Worm (Caenorhabditis elegans) whole organism, L4 larva: ENCODE data around the gene VF13D12L.3.

Experiments
- D1046.2 ChIP-seq: fragments of 200-800 bp; sonication (Bioruptor generic); IDR thresholded peaks from 2 replicates; pipeline ENCODE4 v1.3.6; 2022; ENCODE audit warnings: missing genetic modification characterization, missing compliant biosample characterization
- F44E2.7 ChIP-seq: fragments of 200-800 bp; sonication (Bioruptor generic); IDR thresholded peaks from 2 replicates; pipeline ENCODE4 v2.1.2; 2022; ENCODE audit warnings: missing genetic modification characterization, missing compliant biosample characterization
- T20F7.1 ChIP-seq: fragments of 200-800 bp; sonication (Bioruptor generic); optimal IDR thresholded peaks from 2 replicates; lab custom pipeline; 2018; ENCODE audit warnings: mild to moderate bottlenecking, missing genetic modification characterization, missing compliant biosample characterization
- T26A8.4 ChIP-seq: fragments of 200-800 bp; sonication (Bioruptor generic); IDR thresholded peaks from 2 replicates; pipeline ENCODE4 v1.3.6; 2022; ENCODE audit warnings: missing genetic modification characterization, missing compliant biosample characterization
- Y75B8A.6 ChIP-seq: fragments of 200-800 bp; sonication (Bioruptor generic); IDR thresholded peaks from 2 replicates; pipeline ENCODE4 v1.3.6; 2022; ENCODE audit warnings: missing genetic modification reagents, missing genetic modification characterization, missing compliant biosample characterization
- ZK337.2 ChIP-seq: fragments of 200-800 bp; sonication (Bioruptor generic); IDR thresholded peaks from 2 replicates; pipeline ENCODE4 v1.3.6; 2022; ENCODE audit warnings: missing genetic modification reagents, missing genetic modification characterization, missing compliant biosample characterization
- aha-1 ChIP-seq: fragments of 150-350 bp; peaks from one replicate; lab custom pipeline; 2014; ENCODE audit warnings: missing biosample characterization, missing genetic modification characterization
- daf-16 ChIP-seq, 3 experiments: sonication (generic microtip); optimal IDR thresholded peaks; 2 replicates each; lab custom pipeline; 2016 to 2017; ENCODE audit warnings: missing genetic modification characterization in 3 of 3, missing genetic modification reagents in 3 of 3, mild to moderate bottlenecking in 2 of 3, missing compliant biosample characterization in 2 of 3, missing biosample characterization in 1 of 3, moderate library complexity in 1 of 3
- daf-19 ChIP-seq: fragments of 200-800 bp; sonication (Bioruptor generic); conservative IDR thresholded peaks from 2 replicates; pipeline ENCODE4 v1.3.6; 2022; ENCODE audit warnings: missing genetic modification characterization, missing compliant biosample characterization
- dmd-6 ChIP-seq: fragments of 200-800 bp; sonication (Bioruptor generic); IDR thresholded peaks from 2 replicates; pipeline ENCODE4 v1.3.6; 2022; ENCODE audit warnings: missing genetic modification reagents, missing genetic modification characterization, missing compliant biosample characterization
- dmd-9 ChIP-seq: fragments of 200-800 bp; sonication (Bioruptor generic); IDR thresholded peaks from 2 replicates; pipeline ENCODE4 v1.3.6; 2022; ENCODE audit warnings: missing genetic modification reagents, missing genetic modification characterization, missing compliant biosample characterization
- dve-1 ChIP-seq: sonication (generic microtip); optimal IDR thresholded peaks from 2 replicates; lab custom pipeline; 2017; ENCODE audit warnings: antibody characterized with exemption, mild to moderate bottlenecking, missing genetic modification characterization, missing compliant biosample characterization; ENCODE audit not compliant: insufficient read depth
- hlh-11 ChIP-seq: fragments of 200-800 bp; sonication (Bioruptor generic); optimal IDR thresholded peaks from 2 replicates; lab custom pipeline; 2018; ENCODE audit warnings: mild to moderate bottlenecking, missing genetic modification characterization, missing compliant biosample characterization
- hlh-30 ChIP-seq: sonication (generic microtip); optimal IDR thresholded peaks from 2 replicates; lab custom pipeline; 2017; ENCODE audit warnings: antibody characterized with exemption, mild to moderate bottlenecking, missing genetic modification characterization, missing compliant biosample characterization; ENCODE audit not compliant: insufficient read depth
- lin-1 ChIP-seq: fragments of 200-800 bp; sonication (Bioruptor generic); IDR thresholded peaks from 2 replicates; pipeline ENCODE4 v1.3.6; 2022; ENCODE audit warnings: missing genetic modification reagents, missing genetic modification characterization, missing compliant biosample characterization
- lin-15B ChIP-seq: fragments of 150-350 bp; sonication (generic microtip); optimal IDR thresholded peaks from 3 replicates; lab custom pipeline; 2014; ENCODE audit warnings: missing biosample characterization, missing genetic modification characterization
- lin-29 ChIP-seq: fragments of 200-800 bp; sonication (Bioruptor generic); IDR thresholded peaks from 2 replicates; pipeline ENCODE4 v1.3.6; 2022; ENCODE audit warnings: missing genetic modification reagents, missing genetic modification characterization, missing compliant biosample characterization
- lin-38 ChIP-seq: fragments of 200-800 bp; sonication (Bioruptor generic); IDR thresholded peaks from 2 replicates; pipeline ENCODE4 v1.3.6; 2022; ENCODE audit warnings: missing genetic modification reagents, missing genetic modification characterization, missing compliant biosample characterization
- lsy-2 ChIP-seq, 2 experiments: fragments of 150-350 bp in 1 of 2; sonication (generic microtip) in 1 of 2; optimal IDR thresholded peaks; 2 replicates each; lab custom pipeline; 2014 to 2017; ENCODE audit warnings: missing biosample characterization in 2 of 2, missing genetic modification characterization in 2 of 2
- mdl-1 ChIP-seq, 2 experiments: fragments of 150-350 bp in 1 of 2; sonication (generic microtip) in 1 of 2; optimal IDR thresholded peaks; 2 replicates each; lab custom pipeline; 2014 to 2017; ENCODE audit warnings: missing biosample characterization in 2 of 2, missing genetic modification characterization in 2 of 2
- mdt-29 ChIP-seq: fragments of 200-800 bp; sonication (Bioruptor generic); IDR thresholded peaks from 2 replicates; pipeline ENCODE4 v1.3.6; 2022; ENCODE audit warnings: missing genetic modification reagents, missing genetic modification characterization, missing compliant biosample characterization
- mes-2 ChIP-seq: sonication (generic microtip); optimal IDR thresholded peaks from 2 replicates; lab custom pipeline; 2016; ENCODE audit warnings: missing genotype, mild to moderate bottlenecking, missing genetic modification characterization, missing compliant biosample characterization; ENCODE audit not compliant: poor library complexity, severe bottlenecking
- nhr-102 ChIP-seq: sonication (generic microtip); optimal IDR thresholded peaks from 2 replicates; lab custom pipeline; 2016; ENCODE audit warnings: mild to moderate bottlenecking, missing genetic modification characterization, moderate library complexity, missing compliant biosample characterization
- nhr-237 ChIP-seq: sonication (generic microtip); optimal IDR thresholded peaks from 2 replicates; lab custom pipeline; 2017; ENCODE audit warnings: missing biosample characterization, missing genetic modification characterization
- nhr-25 ChIP-seq: sonication (generic microtip); optimal IDR thresholded peaks from 2 replicates; lab custom pipeline; 2017; ENCODE audit warnings: missing genetic modification characterization, mild to moderate bottlenecking, missing compliant biosample characterization, antibody characterized with exemption, moderate library complexity, borderline replicate concordance; ENCODE audit not compliant: insufficient read depth
- nhr-28 ChIP-seq: fragments of 150-350 bp; optimal IDR thresholded peaks from 2 replicates; lab custom pipeline; 2014; ENCODE audit warnings: missing biosample characterization, missing genetic modification characterization
- nhr-41 ChIP-seq: fragments of 200-800 bp; sonication (Bioruptor generic); IDR thresholded peaks from 2 replicates; pipeline ENCODE4 v1.3.6; 2022; ENCODE audit warnings: missing genetic modification reagents, missing genetic modification characterization, missing compliant biosample characterization
- nhr-77 ChIP-seq: fragments of 150-350 bp; optimal IDR thresholded peaks from 2 replicates; lab custom pipeline; 2014; ENCODE audit warnings: missing biosample characterization, missing genetic modification characterization
- pha-4 ChIP-seq, 2 experiments: fragments of 150-350 bp in 1 of 2; fragments of 200-800 bp in 1 of 2; sonication (Bioruptor generic) in 1 of 2; IDR thresholded peaks in 1 of 2; optimal IDR thresholded peaks in 1 of 2; 2 replicates each; pipeline versions ENCODE4 v1.3.6 to Lab custom; 2014 to 2022; ENCODE audit warnings: missing genetic modification characterization in 2 of 2, missing genetic modification reagents in 2 of 2, missing biosample characterization in 1 of 2, missing compliant biosample characterization in 1 of 2
- php-3 ChIP-seq: fragments of 200-800 bp; sonication (Bioruptor generic); IDR thresholded peaks from 2 replicates; pipeline ENCODE4 v1.3.6; 2022; ENCODE audit warnings: missing genetic modification reagents, missing genetic modification characterization, missing compliant biosample characterization
- pqm-1 ChIP-seq: sonication (generic microtip); optimal IDR thresholded peaks from 2 replicates; lab custom pipeline; 2017; ENCODE audit warnings: missing biosample characterization, missing genetic modification characterization
- saeg-2 ChIP-seq: fragments of 200-800 bp; sonication (Bioruptor generic); IDR thresholded peaks from 2 replicates; pipeline ENCODE4 v1.3.6; 2022; ENCODE audit warnings: missing genetic modification reagents, missing genetic modification characterization, missing compliant biosample characterization
- set-16 ChIP-seq: fragments of 200-800 bp; sonication (Bioruptor generic); IDR thresholded peaks from 2 replicates; pipeline ENCODE4 v1.3.6; 2022; ENCODE audit warnings: missing genetic modification reagents, missing genetic modification characterization, missing compliant biosample characterization
- spr-3 ChIP-seq: fragments of 200-800 bp; sonication (Bioruptor generic); optimal IDR thresholded peaks from 2 replicates; lab custom pipeline; 2018; ENCODE audit warnings: mild to moderate bottlenecking, missing genetic modification characterization, missing compliant biosample characterization
- unc-62 ChIP-seq, 3 experiments: fragments of 150-350 bp in 1 of 3; sonication (generic microtip); optimal IDR thresholded peaks in 2 of 3; peaks in 1 of 3; 1 replicate in 1 of 3; 2 replicates in 2 of 3; lab custom pipeline; 2014 to 2017; ENCODE audit warnings: missing biosample characterization in 3 of 3, missing genetic modification characterization in 3 of 3, missing genetic modification reagents in 3 of 3, missing genotype in 1 of 3
- zfp-3 ChIP-seq: fragments of 200-800 bp; sonication (Bioruptor generic); conservative IDR thresholded peaks from 2 replicates; pipeline ENCODE4 v1.3.6; 2022; ENCODE audit warnings: missing genetic modification reagents, missing genetic modification characterization, missing compliant biosample characterization

VF13D12L.3 gene

ce11 chrII:11728545-11729105 lies 22.8 kb downstream of the VF13D12L.3 start, which contains the start of gene alh-8 (continued):
- TF ChIP-seq saeg-2 (GFP tag; lab: Robert Waterston, UW) (no peak; the same call in 1 of the 2 replicates), nhr-41 (GFP tag; lab: Robert Waterston, UW) (peak; percentile 89), lin-1 (GFP tag; lab: Robert Waterston, UW) (peak; percentile 19; the same call in 1 of the 2 replicates), Y75B8A.6 (0 out of 2 replicates have a peak, but pooled peaks have one; percentile 48), pqm-1 (tag; lab: Kevin White, UChicago) (peak; percentile 57), nhr-28 (tag; lab: Kevin White, UChicago) (peak; percentile 82), daf-16 (GFP tag; optimal IDR thresholded peaks at IDR 0.05; lab: Kevin White, UChicago) (peak in 1 of 2 experiments; percentile 82), daf-16 (tag; optimal IDR thresholded peaks at IDR 0.05; lab: Kevin White, UChicago) (peak; percentile 94), pha-4 (GFP tag; IDR thresholded peaks at IDR 0.05; lab: Robert Waterston, UW) (peak; percentile 56; the same call in 1 of the 2 replicates), pha-4 (tag; optimal IDR thresholded peaks at IDR 0.05; lab: Kevin White, UChicago) (no peak), nhr-237 (no peak), mdt-29 (GFP tag; lab: Robert Waterston, UW) (peak; percentile 72), lin-38 (GFP tag; lab: Robert Waterston, UW) (peak; percentile 50), dmd-9 (GFP tag; lab: Robert Waterston, UW) (no peak), lsy-2 (tag; optimal IDR thresholded peaks at IDR 0.05; lab: Kevin White, UChicago) (peak in 1 of 2 experiments; percentile 39), lin-29 (no peak), F44E2.7 (GFP tag; lab: Robert Waterston, UW) (no peak), hlh-11 (tag; lab: Kevin White, UChicago) (peak; percentile 87), unc-62 (GFP tag; optimal IDR thresholded peaks at IDR 0.05 in 1 of 2; lab: Kevin White, UChicago) (no peak), unc-62 (tag; optimal IDR thresholded peaks at IDR 0.05; lab: Kevin White, UChicago) (no peak), aha-1 (tag; lab: Kevin White, UChicago) (peak; percentile 43), nhr-102 (tag; lab: Kevin White, UChicago) (peak; percentile 19), T26A8.4 (0 out of 2 replicates have a peak, but pooled peaks have one; percentile 10), ZK337.2 (GFP tag; lab: Robert Waterston, UW) (no peak), mes-2 (tag; lab: Kevin White, UChicago) (peak; percentile 53), lin-15B (tag; lab: Kevin White, UChicago) (no peak), zfp-3 (GFP tag; lab: Robert Waterston, UW) (no peak), dve-1 (tag; lab: Kevin White, UChicago) (peak; percentile 79), nhr-77 (tag; lab: Kevin White, UChicago) (peak; percentile 43), spr-3 (GFP tag; lab: Kevin White, UChicago) (peak; percentile 56), T20F7.1 (GFP tag; lab: Kevin White, UChicago) (peak; percentile 70), mdl-1 (tag; optimal IDR thresholded peaks at IDR 0.05; lab: Kevin White, UChicago) (peak; percentile 84 to 98), php-3 (GFP tag; lab: Robert Waterston, UW) (0 out of 2 replicates have a peak, but pooled peaks have one; percentile 41), daf-19 (GFP tag; lab: Robert Waterston, UW) (no peak), dmd-6 (peak; percentile 87), nhr-25 (tag; lab: Kevin White, UChicago) (no peak)

ce11 chrII:11729757-11730535 lies 24.1 kb downstream of the VF13D12L.3 start:
- TF ChIP-seq aha-1 (tag; lab: Kevin White, UChicago) (peak; percentile 96), set-16 (GFP tag; lab: Robert Waterston, UW) (peak; percentile 94), hlh-30 (tag; lab: Kevin White, UChicago) (no peak), unc-62 (GFP tag; optimal IDR thresholded peaks at IDR 0.05 in 1 of 2; lab: Kevin White, UChicago) (peak in 1 of 2 experiments; percentile 69), unc-62 (tag; optimal IDR thresholded peaks at IDR 0.05; lab: Kevin White, UChicago) (no peak), D1046.2 (0 out of 2 replicates have a peak, but pooled peaks have one; percentile 33)
